Worm (Caenorhabditis elegans) whole organism, young adult: ENCODE results near the gene M151.3.

ENCODE experiments used
- B0019.2 ChIP-seq: fragments of 200-800 bp; sonication (Bioruptor generic); conservative IDR thresholded peaks from 2 replicates; pipeline ENCODE4 v1.3.6; 2022; ENCODE audit warnings: missing genetic modification reagents, missing genetic modification characterization, missing compliant biosample characterization
- D2030.7 ChIP-seq: fragments of 200-800 bp; sonication (Bioruptor generic); IDR thresholded peaks from 2 replicates; pipeline ENCODE4 v1.3.6; 2022; ENCODE audit warnings: missing genetic modification reagents, missing genetic modification characterization, missing compliant biosample characterization
- F23B12.7 ChIP-seq: sonication (generic microtip); optimal IDR thresholded peaks from 2 replicates; lab custom pipeline; 2017; ENCODE audit warnings: missing genetic modification characterization, mild to moderate bottlenecking, missing compliant biosample characterization, antibody characterized with exemption, moderate library complexity; ENCODE audit not compliant: insufficient read depth
- F33H1.4 ChIP-seq: fragments of 200-800 bp; sonication (Bioruptor generic); IDR thresholded peaks from 2 replicates; pipeline ENCODE4 v1.3.6; 2022; ENCODE audit warnings: missing genetic modification reagents, missing genetic modification characterization, missing compliant biosample characterization
- F37B4.10 ChIP-seq: fragments of 200-800 bp; sonication (Bioruptor generic); IDR thresholded peaks from 2 replicates; pipeline ENCODE4 v1.3.6; 2022; ENCODE audit warnings: missing genetic modification characterization, missing compliant biosample characterization
- F52B5.7 ChIP-seq: sonication (generic microtip); optimal IDR thresholded peaks from 2 replicates; lab custom pipeline; 2016; ENCODE audit warnings: mild to moderate bottlenecking, missing genetic modification characterization, missing compliant biosample characterization
- T07F8.4 ChIP-seq: sonication (generic microtip); optimal IDR thresholded peaks from 2 replicates; lab custom pipeline; 2016; ENCODE audit warnings: mild to moderate bottlenecking, missing genetic modification characterization, moderate library complexity, missing compliant biosample characterization
- Y53G8AR.9 ChIP-seq: fragments of 200-800 bp; sonication (Bioruptor generic); conservative IDR thresholded peaks from 2 replicates; pipeline ENCODE4 v1.3.6; 2022; ENCODE audit warnings: missing genetic modification reagents, missing genetic modification characterization, missing compliant biosample characterization
- akir-1 ChIP-seq: fragments of 200-800 bp; sonication (Bioruptor generic); optimal IDR thresholded peaks from 2 replicates; lab custom pipeline; 2018; ENCODE audit warnings: mild to moderate bottlenecking, missing genetic modification characterization, moderate library complexity, missing compliant biosample characterization
- aptf-3 ChIP-seq: fragments of 200-800 bp; sonication (Bioruptor generic); IDR thresholded peaks from 2 replicates; pipeline ENCODE4 v1.3.6; 2022; ENCODE audit warnings: missing genetic modification characterization, missing compliant biosample characterization
- atf-7 ChIP-seq: sonication (generic microtip); optimal IDR thresholded peaks from 2 replicates; lab custom pipeline; 2017; ENCODE audit warnings: mild to moderate bottlenecking, missing genetic modification characterization, missing compliant biosample characterization
- attf-3 ChIP-seq: fragments of 200-800 bp; sonication (Bioruptor generic); conservative IDR thresholded peaks from 2 replicates; pipeline ENCODE4 v1.3.6; 2022; ENCODE audit warnings: missing genetic modification reagents, missing genetic modification characterization, missing compliant biosample characterization
- attf-5 ChIP-seq: fragments of 200-800 bp; sonication (Bioruptor generic); optimal IDR thresholded peaks from 2 replicates; lab custom pipeline; 2018; ENCODE audit warnings: mild to moderate bottlenecking, missing genetic modification characterization, missing compliant biosample characterization
- bed-2 ChIP-seq: fragments of 200-800 bp; sonication (Bioruptor generic); IDR thresholded peaks from 2 replicates; pipeline ENCODE4 v1.3.6; 2022; ENCODE audit warnings: missing genetic modification reagents, missing genetic modification characterization, missing compliant biosample characterization
- ccch-3 ChIP-seq: fragments of 200-800 bp; sonication (Bioruptor generic); optimal IDR thresholded peaks from 2 replicates; lab custom pipeline; 2018; ENCODE audit warnings: mild to moderate bottlenecking, missing genetic modification characterization, missing compliant biosample characterization
- ceh-27 ChIP-seq: fragments of 200-800 bp; sonication (Bioruptor generic); optimal IDR thresholded peaks from 2 replicates; lab custom pipeline; 2018; ENCODE audit warnings: mild to moderate bottlenecking, missing genetic modification characterization, moderate library complexity, missing compliant biosample characterization
- dox-1 ChIP-seq: fragments of 200-800 bp; sonication (Bioruptor generic); IDR thresholded peaks from 2 replicates; pipeline ENCODE4 v1.3.6; 2022; ENCODE audit warnings: missing genetic modification reagents, missing genetic modification characterization, missing compliant biosample characterization
- hmg-1.2 ChIP-seq: fragments of 200-800 bp; sonication (Bioruptor generic); IDR thresholded peaks from 2 replicates; pipeline ENCODE4 v1.3.6; 2022; ENCODE audit warnings: missing genetic modification reagents, missing genetic modification characterization, missing compliant biosample characterization
- let-607 ChIP-seq, 2 experiments: fragments of 200-800 bp in 1 of 2; sonication (Bioruptor generic) in 1 of 2; sonication (generic microtip) in 1 of 2; optimal IDR thresholded peaks; 2 replicates each; lab custom pipeline; 2016 to 2018; ENCODE audit warnings: mild to moderate bottlenecking in 2 of 2, missing compliant biosample characterization in 2 of 2, missing genetic modification characterization in 2 of 2, moderate library complexity in 2 of 2, missing genotype in 1 of 2
- lin-35 ChIP-seq, 3 experiments: fragments of 150-350 bp in 2 of 3; sonication (generic microtip) in 1 of 3; optimal IDR thresholded peaks; 2 replicates each; lab custom pipeline; 2014 to 2018; ENCODE audit warnings: missing biosample characterization in 3 of 3, missing genetic modification characterization in 3 of 3, missing genetic modification reagents in 3 of 3
- lsy-27 ChIP-seq: sonication (generic microtip); optimal IDR thresholded peaks from 2 replicates; lab custom pipeline; 2017; ENCODE audit warnings: missing genetic modification characterization, mild to moderate bottlenecking, missing compliant biosample characterization, antibody characterized with exemption, missing genotype, borderline replicate concordance; ENCODE audit not compliant: insufficient read depth
- madf-6 ChIP-seq: fragments of 200-800 bp; sonication (Bioruptor generic); IDR thresholded peaks from 2 replicates; pipeline ENCODE4 v1.3.6; 2022; ENCODE audit warnings: missing genetic modification reagents, missing genetic modification characterization, missing compliant biosample characterization
- madf-8 ChIP-seq: fragments of 200-800 bp; sonication (Bioruptor generic); conservative IDR thresholded peaks from 2 replicates; pipeline ENCODE4 v1.3.6; 2022; ENCODE audit warnings: missing genetic modification reagents, missing genetic modification characterization, missing compliant biosample characterization
- mes-4 ChIP-seq: sonication (generic microtip); optimal IDR thresholded peaks from 2 replicates; lab custom pipeline; 2016; ENCODE audit warnings: missing genotype, missing genetic modification characterization, missing compliant biosample characterization
- nhr-27 ChIP-seq: fragments of 200-800 bp; sonication (Bioruptor generic); optimal IDR thresholded peaks from 2 replicates; lab custom pipeline; 2018; ENCODE audit warnings: mild to moderate bottlenecking, missing genetic modification characterization, moderate library complexity, missing compliant biosample characterization
- nhr-80 ChIP-seq: sonication (generic microtip); optimal IDR thresholded peaks from 2 replicates; lab custom pipeline; 2016; ENCODE audit warnings: missing genetic modification characterization, missing compliant biosample characterization
- nhr-90 ChIP-seq: sonication (generic microtip); optimal IDR thresholded peaks from 2 replicates; lab custom pipeline; 2016; ENCODE audit warnings: missing genotype, mild to moderate bottlenecking, missing genetic modification characterization, missing compliant biosample characterization
- rec-8 ChIP-seq, 2 experiments: sonication (generic microtip); optimal IDR thresholded peaks; 2 replicates each; lab custom pipeline; 2016; ENCODE audit warnings: mild to moderate bottlenecking in 2 of 2, missing genetic modification characterization in 2 of 2, missing genetic modification reagents in 2 of 2, missing genotype in 2 of 2, missing biosample characterization in 1 of 2, missing compliant biosample characterization in 1 of 2, moderate library complexity in 1 of 2
- repo-1 ChIP-seq: sonication (generic microtip); optimal IDR thresholded peaks from 2 replicates; lab custom pipeline; 2017; ENCODE audit warnings: mild to moderate bottlenecking, missing genetic modification characterization, missing compliant biosample characterization
- rpc-1 ChIP-seq, 2 experiments: fragments of 150-350 bp in 1 of 2; sonication (generic microtip) in 1 of 2; optimal IDR thresholded peaks; 2 replicates each; lab custom pipeline; 2014 to 2018; ENCODE audit warnings: missing biosample characterization in 1 of 2, missing genetic modification characterization in 1 of 2, missing genetic modification reagents in 1 of 2, missing genotype in 1 of 2
- unc-130 ChIP-seq: sonication (generic microtip); optimal IDR thresholded peaks from 2 replicates; lab custom pipeline; 2016; ENCODE audit warnings: missing genetic modification reagents, missing genetic modification characterization, missing compliant biosample characterization
- unc-62 ChIP-seq: fragments of 150-350 bp; optimal IDR thresholded peaks from 2 replicates; lab custom pipeline; 2014; ENCODE audit warnings: missing biosample characterization, missing genetic modification reagents, missing genetic modification characterization
- xnd-1 ChIP-seq: sonication (generic microtip); optimal IDR thresholded peaks from 2 replicates; lab custom pipeline; 2016; ENCODE audit warnings: missing genotype, missing genetic modification reagents, missing genetic modification characterization, missing compliant biosample characterization
- zfh-2 ChIP-seq: fragments of 200-800 bp; sonication (Bioruptor generic); conservative IDR thresholded peaks from 2 replicates; pipeline ENCODE4 v1.3.6; 2022; ENCODE audit warnings: missing genetic modification reagents, missing genetic modification characterization, missing compliant biosample characterization
- ztf-22 ChIP-seq: fragments of 200-800 bp; sonication (Bioruptor generic); optimal IDR thresholded peaks from 2 replicates; lab custom pipeline; 2018; ENCODE audit warnings: mild to moderate bottlenecking, missing genetic modification characterization, moderate library complexity, missing compliant biosample characterization
- ztf-28 ChIP-seq: fragments of 200-800 bp; sonication (Bioruptor generic); IDR thresholded peaks from 2 replicates; pipeline ENCODE4 v1.3.6; 2022; ENCODE audit warnings: missing genetic modification reagents, missing genetic modification characterization, missing compliant biosample characterization
- ztf-6 ChIP-seq: fragments of 200-800 bp; sonication (Bioruptor generic); IDR thresholded peaks from 2 replicates; pipeline ENCODE4 v1.3.6; 2022; ENCODE audit warnings: missing genetic modification reagents, missing genetic modification characterization, missing compliant biosample characterization

M151.3 gene

ce11 chrII:3669315-3669714 lies 42.3 kb downstream of the M151.3 start, which contains the start of gene srx-97:
Gene srx-97 (minus strand): TSS chrII:3669415.
- TF ChIP-seq zfh-2 (GFP tag; lab: Robert Waterston, UW) (no peak), xnd-1 (tag; lab: Kevin White, UChicago) (no peak), rec-8 (tag; optimal IDR thresholded peaks at IDR 0.05; lab: Kevin White, UChicago) (no peak), lin-35 (GFP tag; optimal IDR thresholded peaks at IDR 0.05; lab: Kevin White, UChicago) (no peak), ztf-22 (GFP tag; lab: Kevin White, UChicago) (no peak), nhr-27 (tag; lab: Kevin White, UChicago) (no peak), bed-2 (no peak), let-607 (tag; optimal IDR thresholded peaks at IDR 0.05; lab: Kevin White, UChicago) (no peak), hmg-1.2 (GFP tag; lab: Robert Waterston, UW) (no peak)
- TF ChIP-seq, all 124 proteins: peak for 0

DNA sequence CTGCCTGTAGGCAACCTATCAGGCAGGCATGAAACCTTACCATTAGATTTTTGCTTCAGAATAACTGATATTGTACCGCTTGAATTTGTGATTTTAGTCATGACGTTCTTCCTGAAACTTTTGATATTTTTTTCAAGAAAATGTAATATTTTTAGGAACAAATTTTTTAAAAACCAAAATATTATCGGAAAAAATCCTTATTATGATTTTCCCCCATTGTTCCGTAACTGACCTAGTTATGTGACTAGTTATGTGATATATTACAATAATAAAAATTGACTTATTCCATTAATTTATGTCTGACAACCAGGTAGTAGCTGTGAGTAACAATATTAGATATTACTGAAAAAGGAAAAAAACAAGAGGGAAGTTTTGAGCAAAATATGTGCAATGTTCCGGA lies 44.0 kb downstream of the M151.3 start, which contains the start of gene srx-98:
Gene srx-98 (minus strand): TSS at position 101 of the 400 bp plus-strand sequence.
- TF ChIP-seq ztf-6 (no peak), atf-7 (tag; lab: Kevin White, UChicago) (no peak), dox-1 (GFP tag; lab: Robert Waterston, UW) (no peak), nhr-90 (no peak), ceh-27 (GFP tag; lab: Kevin White, UChicago) (no peak), attf-5 (GFP tag; lab: Kevin White, UChicago) (no peak), attf-3 (GFP tag; lab: Robert Waterston, UW) (no peak), lsy-27 (tag; lab: Kevin White, UChicago) (no peak), nhr-80 (no peak), unc-130 (GFP tag; lab: Kevin White, UChicago) (no peak), madf-8 (GFP tag; lab: Robert Waterston, UW) (no peak), rpc-1 (optimal IDR thresholded peaks at IDR 0.05; lab: Kevin White, UChicago) (no peak), rpc-1 (tag; optimal IDR thresholded peaks at IDR 0.05; lab: Kevin White, UChicago) (no peak), ztf-28 (GFP tag; lab: Robert Waterston, UW) (no peak), bed-2 (no peak)

DNA sequence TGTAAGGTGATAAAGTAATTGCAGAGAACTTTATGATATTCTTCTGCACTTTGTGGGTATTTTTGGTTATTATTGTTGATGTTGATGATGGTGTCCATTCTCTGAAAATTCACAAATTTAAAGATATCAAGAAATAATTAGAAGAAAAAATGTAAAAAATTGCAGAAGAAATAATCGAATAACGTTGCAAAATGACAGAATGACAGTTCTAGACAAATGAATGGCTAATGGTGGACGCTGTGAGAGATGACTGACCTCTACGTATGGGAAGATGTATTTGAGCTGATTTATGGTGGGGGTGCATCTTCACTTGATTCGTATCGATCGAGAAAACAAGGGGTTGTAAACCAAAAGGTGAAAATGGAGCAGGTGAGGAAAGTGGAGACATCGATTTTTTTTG lies 46.5 kb downstream of the M151.3 start, which contains the start of gene sea-1:
Gene sea-1 (minus strand): TSS at position 101 of the 400 bp plus-strand sequence.
- TF ChIP-seq T07F8.4 (tag; lab: Kevin White, UChicago) (no peak), F23B12.7 (tag; lab: Kevin White, UChicago) (no peak), Y53G8AR.9 (no peak), ceh-27 (GFP tag; lab: Kevin White, UChicago) (no peak), akir-1 (GFP tag; lab: Kevin White, UChicago) (no peak), rec-8 (tag; optimal IDR thresholded peaks at IDR 0.05; lab: Kevin White, UChicago) (no peak)

DNA sequence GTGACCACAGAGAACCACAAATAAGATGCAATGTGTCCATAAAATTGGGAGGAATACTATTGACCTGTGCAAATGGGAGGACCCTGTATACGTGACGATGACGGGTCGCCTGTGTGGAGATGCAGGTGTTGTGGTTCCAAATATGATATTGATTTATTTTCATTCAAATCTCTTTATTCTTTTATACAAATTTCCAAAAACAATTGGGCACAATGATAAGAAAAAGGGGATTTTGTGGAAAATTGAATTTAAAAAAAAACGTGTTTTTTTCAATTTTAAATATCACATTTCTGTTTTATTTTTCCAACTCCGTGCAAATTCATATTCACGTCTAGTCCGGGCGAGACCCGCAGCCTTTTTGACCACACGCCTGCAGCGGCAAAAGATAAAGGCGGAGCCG lies 48.2 kb downstream of the M151.3 start, which contains the start of gene F19B10.2:
Gene F19B10.2 (plus strand): TSS at position 301 of the 400 bp plus-strand sequence.
- TF ChIP-seq F52B5.7 (no peak), aptf-3 (GFP tag; lab: Robert Waterston, UW) (no peak), F33H1.4 (GFP tag; lab: Robert Waterston, UW) (no peak), D2030.7 (GFP tag; lab: Robert Waterston, UW) (no peak), ztf-22 (GFP tag; lab: Kevin White, UChicago) (no peak), unc-62 (GFP tag; lab: Kevin White, UChicago) (no peak), repo-1 (no peak), F37B4.10 (GFP tag; lab: Robert Waterston, UW) (no peak), madf-6 (GFP tag; lab: Robert Waterston, UW) (no peak), ccch-3 (GFP tag; lab: Kevin White, UChicago) (no peak), B0019.2 (no peak), mes-4 (tag; lab: Kevin White, UChicago) (no peak), let-607 (tag; optimal IDR thresholded peaks at IDR 0.05; lab: Kevin White, UChicago) (no peak)
